Fruit fly (Drosophila melanogaster) whole organism, adult: ENCODE measurements around the gene CG11263.
A peak's percentile ranks its signal among the peaks of the same experiment; 100 is the strongest.

Experiments used
- CG11617 ChIP-seq: fragments of 200-800 bp; sonication (Bioruptor generic); optimal IDR thresholded peaks from 2 replicates; lab custom pipeline; 2017; ENCODE audit warnings: mild to moderate bottlenecking, missing biosample characterization, missing genetic modification reagents, missing genetic modification characterization
- CG12768 ChIP-seq: fragments of 200-800 bp; sonication (Bioruptor generic); optimal IDR thresholded peaks from 2 replicates; lab custom pipeline; 2017; ENCODE audit warnings: missing biosample characterization, missing genetic modification characterization, mild to moderate bottlenecking, moderate library complexity, missing genetic modification reagents
- CG14711 ChIP-seq: fragments of 200-800 bp; sonication (Bioruptor generic); optimal IDR thresholded peaks from 2 replicates; lab custom pipeline; 2018; ENCODE audit warnings: missing biosample characterization, mild to moderate bottlenecking, missing genetic modification characterization, moderate library complexity
- CG1620 ChIP-seq: fragments of 200-800 bp; sonication (Bioruptor generic); optimal IDR thresholded peaks from 2 replicates; lab custom pipeline; 2016; ENCODE audit warnings: missing biosample characterization, missing genetic modification characterization
- CG33017 ChIP-seq: fragments of 200-800 bp; sonication (Bioruptor generic); optimal IDR thresholded peaks from 2 replicates; lab custom pipeline; 2018; ENCODE audit warnings: missing biosample characterization, mild to moderate bottlenecking, missing genetic modification characterization, moderate library complexity
- CG5204 ChIP-seq: fragments of 200-800 bp; sonication (Bioruptor generic); optimal IDR thresholded peaks from 2 replicates; lab custom pipeline; 2016; ENCODE audit warnings: missing biosample characterization, missing genetic modification characterization
- CG7045 ChIP-seq: fragments of 200-800 bp; sonication (Bioruptor generic); optimal IDR thresholded peaks from 2 replicates; lab custom pipeline; 2017; ENCODE audit warnings: missing biosample characterization, mild to moderate bottlenecking, missing genetic modification characterization
- CG7101 ChIP-seq: fragments of 200-800 bp; sonication (Bioruptor generic); optimal IDR thresholded peaks from 2 replicates; lab custom pipeline; 2018; ENCODE audit warnings: missing biosample characterization, mild to moderate bottlenecking, missing genetic modification characterization, moderate library complexity
- Clk ChIP-seq: fragments of 200-800 bp; sonication (Bioruptor generic); optimal IDR thresholded peaks from 2 replicates; lab custom pipeline; 2017; ENCODE audit warnings: missing biosample characterization, missing genetic modification characterization
- Crg-1 ChIP-seq: fragments of 200-800 bp; sonication (Bioruptor generic); optimal IDR thresholded peaks from 2 replicates; lab custom pipeline; 2016; ENCODE audit warnings: missing biosample characterization, missing genetic modification characterization
- Hr96 ChIP-seq: fragments of 200-800 bp; sonication (Bioruptor generic); optimal IDR thresholded peaks from 2 replicates; lab custom pipeline; 2016; ENCODE audit warnings: missing biosample characterization, missing genetic modification characterization
- Mnt ChIP-seq: fragments of 200-800 bp; sonication (Bioruptor generic); optimal IDR thresholded peaks from 2 replicates; lab custom pipeline; 2016; ENCODE audit warnings: missing biosample characterization, mild to moderate bottlenecking, missing genetic modification characterization
- bab1 ChIP-seq: fragments of 200-800 bp; sonication (Bioruptor generic); optimal IDR thresholded peaks from 3 replicates; lab custom pipeline; 2019; ENCODE audit warnings: missing biosample characterization, mild to moderate bottlenecking, missing genetic modification characterization, moderate library complexity
- cic ChIP-seq: fragments of 200-800 bp; sonication (Bioruptor generic); optimal IDR thresholded peaks from 2 replicates; lab custom pipeline; 2017; ENCODE audit warnings: missing biosample characterization, mild to moderate bottlenecking, missing genetic modification characterization, moderate library complexity
- cnc ChIP-seq, 2 experiments: fragments of >200 bp; optimal IDR thresholded peaks; 2 replicates each; lab custom pipeline; 2017
- kay ChIP-seq: fragments of 200-800 bp; sonication (Bioruptor generic); peaks from one replicate; lab custom pipeline; 2016; ENCODE audit warnings: missing biosample characterization, missing genetic modification characterization, borderline replicate concordance
- ovo ChIP-seq: fragments of 200-800 bp; sonication (Bioruptor generic); optimal IDR thresholded peaks from 2 replicates; lab custom pipeline; 2016; ENCODE audit warnings: missing biosample characterization, missing genetic modification characterization
- pad ChIP-seq: fragments of 200-800 bp; sonication (Bioruptor generic); optimal IDR thresholded peaks from 3 replicates; lab custom pipeline; 2017; ENCODE audit warnings: missing biosample characterization, missing genetic modification characterization, mild to moderate bottlenecking, moderate library complexity, missing genetic modification reagents
- tj ChIP-seq: fragments of 200-800 bp; sonication (Bioruptor generic); optimal IDR thresholded peaks from 3 replicates; lab custom pipeline; 2017; ENCODE audit warnings: missing biosample characterization, mild to moderate bottlenecking, missing genetic modification characterization, moderate library complexity
- toe ChIP-seq: fragments of 200-800 bp; sonication (Bioruptor generic); optimal IDR thresholded peaks from 2 replicates; lab custom pipeline; 2016; ENCODE audit warnings: missing biosample characterization, missing genetic modification characterization

CG11263 gene

DNA sequence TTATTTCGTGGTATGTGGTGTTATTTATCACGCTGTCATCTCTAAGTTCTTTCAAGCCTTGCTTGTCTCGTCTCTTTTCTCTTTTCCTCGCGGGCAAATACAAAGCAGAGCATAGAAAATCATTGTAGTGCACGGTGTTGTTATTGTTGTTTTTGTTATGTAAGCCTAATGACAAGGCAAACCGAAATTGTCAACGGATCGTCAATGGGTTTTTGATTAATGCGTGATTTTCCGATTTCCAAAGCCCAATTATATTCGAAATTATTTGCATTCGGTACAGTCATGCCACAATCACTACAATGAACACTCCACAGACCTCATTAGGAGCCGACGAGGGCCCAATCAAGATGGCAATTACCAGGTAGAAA, 26.3 kb downstream of the CG11263 start:
- TF ChIP-seq CG12768 (GFP tag; lab: Kevin White, UChicago): no peak
- no peak for TF ChIP-seq kay
- no peak for TF ChIP-seq CG33017 (tag; lab: Kevin White, UChicago)
- no peak for TF ChIP-seq CG7045 (GFP tag; lab: Kevin White, UChicago)
- no peak for TF ChIP-seq CG14711
- no peak for TF ChIP-seq tj (GFP tag; lab: Kevin White, UChicago)
- no peak for TF ChIP-seq Crg-1 (GFP tag; lab: Kevin White, UChicago)
- TF ChIP-seq Clk (GFP tag; lab: Kevin White, UChicago): no peak
- no peak for TF ChIP-seq toe
- TF ChIP-seq CG7101 (tag; lab: Kevin White, UChicago): no peak
- no peak for TF ChIP-seq ovo
- no peak for TF ChIP-seq CG11617 (GFP tag; lab: Kevin White, UChicago)

DNA sequence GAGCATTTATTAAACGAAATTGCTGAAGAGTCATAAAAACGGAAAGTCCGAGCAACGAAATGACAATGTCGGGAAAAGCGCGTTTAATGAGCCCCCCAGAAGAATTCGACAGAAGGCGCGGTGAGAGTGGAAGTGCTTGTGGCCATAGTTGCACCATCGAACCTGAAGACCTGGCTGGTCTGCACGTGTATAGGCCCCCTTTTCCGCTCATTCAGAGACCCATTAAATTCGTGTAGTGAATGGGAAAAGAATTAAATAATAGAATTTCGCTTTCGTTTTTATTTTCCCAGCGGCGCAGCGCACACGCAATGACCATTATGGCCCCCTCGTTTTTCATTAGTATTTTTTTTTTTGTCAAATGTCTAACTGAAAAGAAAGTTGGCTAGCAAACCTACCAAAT, 26.7 kb downstream of the CG11263 start:
- peak; percentile 25 for TF ChIP-seq bab1 (GFP tag; lab: Kevin White, UChicago)
- TF ChIP-seq CG33017 (tag; lab: Kevin White, UChicago): no peak
- no peak for TF ChIP-seq CG7045 (GFP tag; lab: Kevin White, UChicago)

DNA sequence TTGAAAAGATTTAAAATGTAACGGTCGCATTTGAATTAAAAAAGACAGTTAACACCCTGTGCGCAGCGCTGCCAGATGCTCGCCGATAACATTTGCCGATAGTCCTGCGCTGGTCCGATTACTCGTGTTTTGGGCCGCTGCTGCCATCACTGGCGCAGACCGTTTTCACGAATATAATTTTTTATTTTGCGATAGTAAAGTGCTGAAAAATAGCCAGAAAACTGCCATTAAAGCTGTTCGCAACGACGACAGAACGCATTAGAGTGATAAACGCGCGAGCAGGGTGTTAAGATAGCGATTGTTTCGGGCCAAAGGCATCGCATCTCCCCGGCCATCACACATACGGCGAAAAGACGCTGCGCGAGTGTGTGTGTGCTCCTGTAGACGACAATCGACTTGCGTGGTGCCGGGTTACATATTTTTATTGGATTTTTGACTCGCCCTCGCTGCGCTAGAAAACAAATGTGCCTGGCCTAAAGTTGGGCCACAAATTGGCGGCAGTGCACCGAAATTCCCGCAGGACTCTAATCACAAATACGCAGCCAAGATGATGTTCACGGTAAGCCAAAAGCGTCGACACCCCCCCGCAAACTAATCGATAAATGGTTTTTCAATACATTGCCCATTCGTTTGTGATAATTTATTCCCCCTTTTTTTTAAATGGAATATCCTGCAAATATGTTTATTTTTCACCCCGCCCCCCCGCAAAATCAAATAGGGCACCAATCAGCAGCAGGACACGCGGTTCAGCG, 30.3 kb downstream of the CG11263 start, which contains the start of gene Srrm1:
Gene Srrm1, plus strand, starts transcription at position 116 of the 752 bp plus-strand sequence.
- TF ChIP-seq Crg-1 (GFP tag; lab: Kevin White, UChicago) (peak; percentile 26), Clk (GFP tag; lab: Kevin White, UChicago) (no peak), CG33017 (tag; lab: Kevin White, UChicago) (no peak), CG1620 (GFP tag; lab: Kevin White, UChicago) (peak; percentile 55), tj (GFP tag; lab: Kevin White, UChicago) (no peak), kay (no peak), cic (no peak), CG5204 (no peak), CG7101 (tag; lab: Kevin White, UChicago) (no peak), bab1 (GFP tag; lab: Kevin White, UChicago) (peak; percentile 50), CG11617 (GFP tag; lab: Kevin White, UChicago) (no peak), ovo (peak; percentile 26), pad (GFP tag; lab: Kevin White, UChicago) (no peak), CG14711 (no peak), Mnt (peak; percentile 24), CG12768 (GFP tag; lab: Kevin White, UChicago) (no peak), Hr96 (GFP tag; lab: Kevin White, UChicago) (peak; percentile 45), toe (peak; percentile 26), CG7045 (GFP tag; lab: Kevin White, UChicago) (no peak), cnc (optimal IDR thresholded peaks at IDR 0.05; lab: Kevin White, UChicago) (no peak)

DNA sequence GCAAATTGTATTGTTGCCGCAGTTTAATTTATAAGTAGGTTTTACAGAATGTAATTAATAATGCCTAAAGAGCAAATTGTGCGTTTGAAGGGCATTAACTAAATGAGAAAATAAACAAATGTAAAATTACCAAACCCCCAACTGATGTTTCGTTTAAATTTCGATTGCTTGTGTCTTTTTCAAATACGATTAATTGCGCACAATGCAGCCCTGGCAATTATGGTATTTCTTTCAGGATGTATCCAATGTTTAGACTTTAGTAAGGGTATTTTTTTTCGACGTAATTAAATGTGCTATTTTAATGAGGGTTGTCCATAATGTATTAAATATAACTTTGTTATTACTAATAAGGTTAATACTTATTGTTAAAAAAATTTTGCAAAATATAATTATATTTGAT, 34.2 kb downstream of the CG11263 start:
- TF ChIP-seq bab1 (GFP tag; lab: Kevin White, UChicago) (peak; percentile 3), CG5204 (no peak)

DNA sequence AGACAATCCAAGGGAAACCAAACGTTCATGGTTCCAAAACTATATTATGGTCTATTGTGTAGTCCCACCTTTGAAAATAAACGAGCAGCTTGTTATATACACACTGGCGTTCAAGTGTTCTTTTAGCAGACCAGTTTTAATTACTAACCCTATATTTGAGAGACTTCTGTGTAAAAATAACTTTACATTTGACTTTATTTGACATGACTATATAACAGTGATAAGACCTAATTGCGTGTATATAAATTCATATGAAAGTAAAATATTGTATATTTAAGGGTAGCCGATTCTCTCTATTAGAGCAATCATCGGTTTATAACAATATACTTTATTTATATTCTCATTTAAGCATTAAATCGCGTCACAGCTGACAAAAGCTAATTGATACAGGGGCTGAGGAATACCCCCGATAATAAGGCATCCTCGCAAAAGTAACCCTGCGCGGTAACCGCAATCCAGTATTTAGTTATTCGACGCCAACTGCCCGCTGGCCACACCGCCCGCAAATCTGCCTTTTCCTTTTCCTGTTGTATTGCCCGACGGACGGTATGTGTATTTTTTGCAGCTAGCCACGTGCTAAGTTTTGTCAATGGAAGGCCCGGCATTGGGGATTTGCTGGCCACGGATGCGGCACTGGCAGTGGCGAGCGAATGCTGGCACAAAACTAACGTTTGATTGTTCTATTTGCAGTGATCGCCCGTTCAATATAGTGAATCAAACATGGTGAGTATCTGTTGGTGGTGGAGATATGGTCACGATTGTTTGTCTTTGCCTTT, 34.9 kb downstream of the CG11263 start, which contains the start of gene RpS4:
Gene RpS4, plus strand, starts transcription at position 465 of the 776 bp plus-strand sequence.
- TF ChIP-seq CG7045 (GFP tag; lab: Kevin White, UChicago) (peak; percentile 89), CG12768 (GFP tag; lab: Kevin White, UChicago) (peak; percentile 92), cic (peak; percentile 61), cnc (optimal IDR thresholded peaks at IDR 0.05; lab: Kevin White, UChicago) (no peak), pad (GFP tag; lab: Kevin White, UChicago) (peak; percentile 79), Crg-1 (GFP tag; lab: Kevin White, UChicago) (peak; percentile 93), ovo (peak; percentile 88), CG11617 (GFP tag; lab: Kevin White, UChicago) (peak; percentile 91), CG1620 (GFP tag; lab: Kevin White, UChicago) (peak; percentile 95), CG5204 (no peak), Mnt (peak; percentile 98), CG14711 (peak; percentile 75), tj (GFP tag; lab: Kevin White, UChicago) (peak; percentile 71), kay (no peak), CG33017 (tag; lab: Kevin White, UChicago) (peak; percentile 84), toe (peak; percentile 81), CG7101 (tag; lab: Kevin White, UChicago) (peak; percentile 91), bab1 (GFP tag; lab: Kevin White, UChicago) (peak; percentile 93), Hr96 (GFP tag; lab: Kevin White, UChicago) (peak; percentile 88), Clk (GFP tag; lab: Kevin White, UChicago) (peak; percentile 76)

DNA sequence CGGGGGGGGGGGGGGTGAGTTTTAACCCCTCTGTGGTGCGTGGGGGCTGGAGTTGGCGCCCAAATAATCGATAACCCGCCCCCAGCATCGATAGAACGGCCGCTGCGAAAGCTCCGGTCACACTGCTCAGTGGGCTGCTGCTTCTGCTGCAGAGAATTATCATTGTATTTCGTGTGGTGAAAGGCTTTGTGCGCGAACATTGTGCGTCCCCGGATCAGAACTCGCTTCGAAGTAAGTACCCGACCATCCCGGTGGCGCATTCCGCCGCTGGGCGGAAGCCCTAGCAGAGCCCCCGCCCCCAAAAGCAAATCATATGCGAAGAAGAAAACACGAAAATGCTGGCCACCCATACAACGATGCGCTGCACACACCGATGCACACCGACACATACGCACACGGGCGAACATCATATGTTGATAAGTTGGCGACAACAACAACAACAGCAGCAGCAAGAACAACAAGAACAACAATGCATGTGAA, 37.8 kb downstream of the CG11263 start, which contains the start of gene Syx13:
Gene Syx13, plus strand, starts transcription at position 100 of the 480 bp plus-strand sequence.
- peak; percentile 61 for TF ChIP-seq cic
- peak; percentile 49 for TF ChIP-seq pad (GFP tag; lab: Kevin White, UChicago)
- TF ChIP-seq Crg-1 (GFP tag; lab: Kevin White, UChicago): no peak
- TF ChIP-seq CG1620 (GFP tag; lab: Kevin White, UChicago): peak; percentile 4
- TF ChIP-seq tj (GFP tag; lab: Kevin White, UChicago): peak; percentile 6
- no peak for TF ChIP-seq cnc (optimal IDR thresholded peaks at IDR 0.05; lab: Kevin White, UChicago)
- TF ChIP-seq ovo: no peak
- TF ChIP-seq bab1 (GFP tag; lab: Kevin White, UChicago): peak; percentile 51
- TF ChIP-seq kay: no peak
- TF ChIP-seq CG11617 (GFP tag; lab: Kevin White, UChicago): peak; percentile 62
- TF ChIP-seq Mnt: peak; percentile 73
- peak; percentile 22 for TF ChIP-seq CG14711
- no peak for TF ChIP-seq Clk (GFP tag; lab: Kevin White, UChicago)
- peak; percentile 3 for TF ChIP-seq CG12768 (GFP tag; lab: Kevin White, UChicago)
